Fruit fly (Drosophila melanogaster): ENCODE results near the gene Syx17.

- TF ChIP-seq CTCF (optimal IDR thresholded peaks at IDR 0.05), result no peak
- TF ChIP-seq CG8478 (optimal IDR thresholded peaks at IDR 0.05), result no peak
Measured at dm6 chr3L:4426581-4426980, 23.3 kb downstream of the Syx17 start.

Measured in S2 (cell line).